Worm (Caenorhabditis elegans) whole organism, late embryonic: Measurements from ENCODE around the gene F44G3.7.

Experiments used
- C08G9.2 ChIP-seq: sonication (generic microtip); optimal IDR thresholded peaks from 2 replicates; lab custom pipeline; 2016; ENCODE audit warnings: mild to moderate bottlenecking, missing genetic modification characterization, moderate library complexity, missing compliant biosample characterization
- F13H6.1 ChIP-seq: sonication (generic microtip); optimal IDR thresholded peaks from 2 replicates; lab custom pipeline; 2016; ENCODE audit warnings: missing genetic modification characterization, missing compliant biosample characterization
- K02D7.2 ChIP-seq: sonication (generic microtip); optimal IDR thresholded peaks from 2 replicates; lab custom pipeline; 2017; ENCODE audit warnings: mild to moderate bottlenecking, missing genetic modification characterization, missing compliant biosample characterization
- K09A11.1 ChIP-seq: sonication (generic microtip); optimal IDR thresholded peaks from 2 replicates; lab custom pipeline; 2017; ENCODE audit warnings: antibody characterized with exemption, mild to moderate bottlenecking, missing genetic modification characterization, missing compliant biosample characterization; ENCODE audit not compliant: insufficient read depth
- T23F11.4 ChIP-seq: fragments of 200-800 bp; sonication (Bioruptor generic); optimal IDR thresholded peaks from 2 replicates; lab custom pipeline; 2018; ENCODE audit warnings: mild to moderate bottlenecking, missing genetic modification characterization, missing compliant biosample characterization
- Y22D7AL.16 ChIP-seq: sonication (generic microtip); optimal IDR thresholded peaks from 2 replicates; lab custom pipeline; 2016; ENCODE audit warnings: missing genetic modification characterization, missing compliant biosample characterization
- ama-1 ChIP-seq: fragments of 150-350 bp; optimal IDR thresholded peaks from 2 replicates; lab custom pipeline; 2014
- ceh-19 ChIP-seq: fragments of 200-800 bp; sonication (Bioruptor generic); optimal IDR thresholded peaks from 2 replicates; lab custom pipeline; 2018; ENCODE audit warnings: mild to moderate bottlenecking, missing genetic modification characterization, missing compliant biosample characterization
- ceh-22 ChIP-seq: sonication (generic microtip); optimal IDR thresholded peaks from 2 replicates; lab custom pipeline; 2017; ENCODE audit warnings: missing biosample characterization, missing genetic modification characterization
- ceh-30 ChIP-seq: fragments of 150-350 bp; optimal IDR thresholded peaks from 2 replicates; lab custom pipeline; 2014; ENCODE audit warnings: missing biosample characterization, missing genetic modification characterization
- ceh-34 ChIP-seq: sonication (generic microtip); optimal IDR thresholded peaks from 2 replicates; lab custom pipeline; 2016; ENCODE audit warnings: mild to moderate bottlenecking, missing genetic modification characterization, missing compliant biosample characterization
- ceh-6 ChIP-seq: fragments of 200-800 bp; sonication (Bioruptor generic); optimal IDR thresholded peaks from 2 replicates; lab custom pipeline; 2018; ENCODE audit warnings: mild to moderate bottlenecking, missing genetic modification characterization, missing compliant biosample characterization
- dve-1 ChIP-seq: sonication (generic microtip); optimal IDR thresholded peaks from 2 replicates; lab custom pipeline; 2017; ENCODE audit warnings: antibody characterized with exemption, mild to moderate bottlenecking, missing genetic modification characterization, missing compliant biosample characterization
- elt-2 ChIP-seq: sonication (generic microtip); optimal IDR thresholded peaks from 2 replicates; lab custom pipeline; 2016; ENCODE audit warnings: missing genetic modification reagents, missing genetic modification characterization, missing compliant biosample characterization
- elt-4 ChIP-seq: sonication (generic microtip); optimal IDR thresholded peaks from 2 replicates; lab custom pipeline; 2016; ENCODE audit warnings: missing genetic modification characterization, missing compliant biosample characterization
- ets-4 ChIP-seq: sonication (generic microtip); optimal IDR thresholded peaks from 2 replicates; lab custom pipeline; 2016; ENCODE audit warnings: missing genetic modification characterization, missing compliant biosample characterization
- eyg-1 ChIP-seq: sonication (generic microtip); optimal IDR thresholded peaks from 2 replicates; lab custom pipeline; 2016; ENCODE audit warnings: missing genotype, missing genetic modification characterization, missing compliant biosample characterization
- fax-1 ChIP-seq: sonication (generic microtip); optimal IDR thresholded peaks from 2 replicates; lab custom pipeline; 2016; ENCODE audit warnings: missing genotype, missing genetic modification characterization, missing compliant biosample characterization
- fkh-6 ChIP-seq: sonication (generic microtip); optimal IDR thresholded peaks from 2 replicates; lab custom pipeline; 2016; ENCODE audit warnings: missing genetic modification characterization, missing compliant biosample characterization
- hlh-13 ChIP-seq: fragments of 200-800 bp; sonication (Bioruptor generic); optimal IDR thresholded peaks from 2 replicates; lab custom pipeline; 2018; ENCODE audit warnings: mild to moderate bottlenecking, missing genetic modification characterization, missing compliant biosample characterization
- lin-11 ChIP-seq: fragments of 200-800 bp; sonication (Bioruptor generic); optimal IDR thresholded peaks from 2 replicates; lab custom pipeline; 2018; ENCODE audit warnings: mild to moderate bottlenecking, missing genetic modification characterization, missing compliant biosample characterization
- madf-2 ChIP-seq: sonication (generic microtip); optimal IDR thresholded peaks from 2 replicates; lab custom pipeline; 2017; ENCODE audit warnings: missing genetic modification characterization, missing compliant biosample characterization
- mec-3 ChIP-seq: sonication (generic microtip); optimal IDR thresholded peaks from 2 replicates; lab custom pipeline; 2016; ENCODE audit warnings: borderline replicate concordance, missing genetic modification characterization, missing compliant biosample characterization
- nhr-11 ChIP-seq: fragments of 150-350 bp; optimal IDR thresholded peaks from 2 replicates; lab custom pipeline; 2014; ENCODE audit warnings: missing biosample characterization, missing genetic modification characterization
- npax-4 ChIP-seq: sonication (generic microtip); optimal IDR thresholded peaks from 2 replicates; lab custom pipeline; 2016; ENCODE audit warnings: missing genetic modification characterization, missing compliant biosample characterization
- pag-3 ChIP-seq: sonication (generic microtip); optimal IDR thresholded peaks from 2 replicates; lab custom pipeline; 2016; ENCODE audit warnings: missing compliant biosample characterization, missing genetic modification characterization, borderline replicate concordance
- pha-4 ChIP-seq: fragments of 150-350 bp; optimal IDR thresholded peaks from 2 replicates; lab custom pipeline; 2018; ENCODE audit warnings: missing biosample characterization, missing genetic modification reagents, missing genetic modification characterization
- pqm-1 ChIP-seq: sonication (generic microtip); optimal IDR thresholded peaks from 2 replicates; lab custom pipeline; 2016; ENCODE audit warnings: missing genetic modification characterization, missing compliant biosample characterization
- pros-1 ChIP-seq: fragments of 150-350 bp; optimal IDR thresholded peaks from 2 replicates; lab custom pipeline; 2014; ENCODE audit warnings: missing biosample characterization, missing genetic modification reagents, missing genetic modification characterization
- ref-2 ChIP-seq: sonication (generic microtip); optimal IDR thresholded peaks from 2 replicates; lab custom pipeline; 2016; ENCODE audit warnings: missing genetic modification characterization, missing compliant biosample characterization
- rnt-1 ChIP-seq: sonication (generic microtip); optimal IDR thresholded peaks from 2 replicates; lab custom pipeline; 2016; ENCODE audit warnings: missing genetic modification characterization, missing compliant biosample characterization
- sox-2 ChIP-seq: fragments of 200-800 bp; sonication (Bioruptor generic); IDR thresholded peaks from 2 replicates; pipeline ENCODE4 v1.3.6; 2022; ENCODE audit warnings: missing genetic modification reagents, missing genetic modification characterization, missing compliant biosample characterization
- sox-4 ChIP-seq: sonication (generic microtip); optimal IDR thresholded peaks from 2 replicates; lab custom pipeline; 2017; ENCODE audit warnings: mild to moderate bottlenecking, missing genetic modification characterization, inconsistent platforms, missing compliant biosample characterization
- ttx-3 ChIP-seq: sonication (generic microtip); optimal IDR thresholded peaks from 2 replicates; lab custom pipeline; 2016; ENCODE audit warnings: missing genetic modification reagents, missing genetic modification characterization, missing compliant biosample characterization
- unc-3 ChIP-seq, 2 experiments: fragments of 200-800 bp in 1 of 2; sonication (Bioruptor generic) in 1 of 2; sonication (generic microtip) in 1 of 2; conservative IDR thresholded peaks in 1 of 2; optimal IDR thresholded peaks in 1 of 2; 2 replicates each; pipeline versions ENCODE4 v1.3.6 to Lab custom; 2016 to 2022; ENCODE audit warnings: missing compliant biosample characterization in 2 of 2, missing genetic modification characterization in 2 of 2, missing genetic modification reagents in 1 of 2
- unc-42 ChIP-seq: sonication (generic microtip); optimal IDR thresholded peaks from 2 replicates; lab custom pipeline; 2016; ENCODE audit warnings: missing genotype, missing genetic modification characterization, missing compliant biosample characterization
- unc-86 ChIP-seq: sonication (generic microtip); optimal IDR thresholded peaks from 2 replicates; lab custom pipeline; 2016; ENCODE audit warnings: missing genetic modification characterization, missing compliant biosample characterization

Gene F44G3.7

DNA sequence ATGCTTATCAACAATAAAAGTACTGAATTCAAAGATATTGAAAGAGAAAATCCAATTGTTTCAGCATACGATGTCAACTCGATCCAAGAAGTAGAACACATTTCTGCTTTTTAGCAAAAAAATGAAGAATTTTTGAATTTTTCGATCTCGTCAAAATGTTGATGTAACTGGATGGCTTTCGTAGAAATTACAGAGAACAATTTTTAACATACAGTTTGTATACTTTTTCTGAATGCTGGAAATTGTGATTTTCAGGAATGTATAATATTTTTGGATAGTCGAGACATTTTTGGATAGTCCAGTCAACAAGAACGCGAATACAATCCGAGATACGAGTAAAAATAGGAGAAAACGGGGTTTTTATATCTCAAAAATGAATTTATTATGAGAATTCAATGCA is 18.3 kb downstream of the F44G3.7 start, which contains the start of gene str-103:
Gene str-103, minus strand, starts transcription at position 101 of the 400 bp plus-strand sequence.
- no peak for TF ChIP-seq ceh-6
- no peak for TF ChIP-seq unc-3 (GFP tag; conservative IDR thresholded peaks at IDR 0.05; lab: Robert Waterston, UW)
- TF ChIP-seq unc-3 (tag; optimal IDR thresholded peaks at IDR 0.05; lab: Kevin White, UChicago), result no peak
- no peak for TF ChIP-seq ceh-34 (tag; lab: Kevin White, UChicago)
- TF ChIP-seq elt-4 (tag; lab: Kevin White, UChicago), result no peak
- TF ChIP-seq elt-2 (tag; lab: Kevin White, UChicago), result no peak
- no peak for TF ChIP-seq K09A11.1 (tag; lab: Kevin White, UChicago)
- TF ChIP-seq K02D7.2 (tag; lab: Kevin White, UChicago), result no peak
- TF ChIP-seq npax-4 (tag; lab: Kevin White, UChicago), result no peak
- no peak for TF ChIP-seq madf-2 (tag; lab: Kevin White, UChicago)
- no peak for TF ChIP-seq ceh-30 (tag; lab: Kevin White, UChicago)
- no peak for TF ChIP-seq unc-42 (tag; lab: Kevin White, UChicago)
- no peak for TF ChIP-seq nhr-11
- no peak for TF ChIP-seq pag-3 (tag; lab: Kevin White, UChicago)
- no peak for TF ChIP-seq C08G9.2 (tag; lab: Kevin White, UChicago)
- TF ChIP-seq hlh-13, result no peak
- no peak for TF ChIP-seq eyg-1 (tag; lab: Kevin White, UChicago)

DNA sequence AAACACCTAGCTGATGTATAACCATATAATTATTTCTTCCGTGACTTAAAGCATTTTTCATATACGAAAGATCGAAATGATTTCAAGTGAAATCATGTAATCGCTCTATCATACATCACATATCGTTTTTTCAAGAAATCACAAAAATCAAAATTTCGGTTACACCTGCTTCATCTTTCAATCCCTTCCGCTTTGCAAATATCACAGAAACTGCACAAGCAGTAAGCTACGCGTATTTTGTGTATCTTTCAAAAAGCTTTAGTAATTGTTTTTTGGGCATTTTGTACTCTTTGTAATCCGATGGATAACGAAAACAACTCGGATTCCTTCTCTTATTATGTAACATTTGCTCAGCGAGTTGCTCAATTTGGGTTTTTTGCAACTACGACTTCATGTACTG is 21.6 kb downstream of the F44G3.7 start, which contains the start of gene str-25:
Gene str-25, plus strand, starts transcription at position 301 of the 400 bp plus-strand sequence.
- no peak for TF ChIP-seq ets-4 (tag; lab: Kevin White, UChicago)
- TF ChIP-seq T23F11.4, result no peak
- no peak for TF ChIP-seq ceh-22 (tag; lab: Kevin White, UChicago)
- no peak for TF ChIP-seq ttx-3 (tag; lab: Kevin White, UChicago)
- TF ChIP-seq dve-1 (tag; lab: Kevin White, UChicago), result no peak
- no peak for TF ChIP-seq sox-4 (tag; lab: Kevin White, UChicago)
- TF ChIP-seq ceh-19 (GFP tag; lab: Kevin White, UChicago), result no peak
- no peak for TF ChIP-seq lin-11 (tag; lab: Kevin White, UChicago)
- no peak for TF ChIP-seq hlh-13
- no peak for TF ChIP-seq pha-4 (tag; lab: Kevin White, UChicago)

DNA sequence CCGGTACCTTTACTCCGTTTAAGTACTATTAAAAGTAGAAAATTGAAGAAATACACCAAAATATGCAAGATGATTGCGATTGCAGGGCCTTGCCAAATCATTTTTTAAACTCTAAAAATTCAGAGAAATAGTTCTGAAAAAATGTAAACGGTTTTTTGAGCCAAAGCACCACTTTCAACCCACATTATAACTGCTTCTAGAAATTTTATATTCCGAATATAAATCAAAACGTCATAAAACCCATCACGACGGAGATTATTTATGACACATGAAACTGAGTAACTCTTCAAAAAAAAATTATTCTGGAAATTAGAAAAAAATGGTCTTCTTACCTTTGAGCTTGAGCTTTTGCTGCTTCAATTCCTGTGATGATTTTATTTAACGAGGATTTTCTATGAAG is 22.7 kb downstream of the F44G3.7 start, which contains the start of gene srxa-16:
Gene srxa-16, minus strand, starts transcription at position 101 of the 400 bp plus-strand sequence.
- TF ChIP-seq unc-86 (no peak), unc-3 (GFP tag; conservative IDR thresholded peaks at IDR 0.05; lab: Robert Waterston, UW) (no peak), unc-3 (tag; optimal IDR thresholded peaks at IDR 0.05; lab: Kevin White, UChicago) (no peak), fax-1 (tag; lab: Kevin White, UChicago) (no peak), K02D7.2 (tag; lab: Kevin White, UChicago) (no peak), ref-2 (tag; lab: Kevin White, UChicago) (no peak), hlh-13 (no peak), rnt-1 (no peak), sox-2 (no peak), sox-4 (tag; lab: Kevin White, UChicago) (no peak), fkh-6 (tag; lab: Kevin White, UChicago) (no peak), pqm-1 (tag; lab: Kevin White, UChicago) (no peak), pros-1 (tag; lab: Kevin White, UChicago) (no peak), mec-3 (tag; lab: Kevin White, UChicago) (no peak), unc-42 (tag; lab: Kevin White, UChicago) (no peak), ceh-30 (tag; lab: Kevin White, UChicago) (no peak), ama-1 (no peak), lin-11 (tag; lab: Kevin White, UChicago) (no peak), F13H6.1 (tag; lab: Kevin White, UChicago) (no peak), madf-2 (tag; lab: Kevin White, UChicago) (no peak), Y22D7AL.16 (no peak)
